Worm (Caenorhabditis elegans) whole organism, L4 larva: Measurements from ENCODE around the gene F32D8.14.

ENCODE experiments used
- R02D3.7 ChIP-seq: fragments of 150-350 bp; sonication (generic microtip); optimal IDR thresholded peaks from 3 replicates; lab custom pipeline; 2014; ENCODE audit warnings: missing biosample characterization, missing genetic modification characterization
- T26A8.4 ChIP-seq: fragments of 200-800 bp; sonication (Bioruptor generic); IDR thresholded peaks from 2 replicates; pipeline ENCODE4 v1.3.6; 2022; ENCODE audit warnings: missing genetic modification characterization, missing compliant biosample characterization
- Y105C5A.15 ChIP-seq: fragments of 200-800 bp; sonication (Bioruptor generic); IDR thresholded peaks from 2 replicates; pipeline ENCODE4 v1.3.6; 2022; ENCODE audit warnings: missing genetic modification characterization, missing compliant biosample characterization
- aha-1 ChIP-seq: fragments of 150-350 bp; peaks from one replicate; lab custom pipeline; 2014; ENCODE audit warnings: missing biosample characterization, missing genetic modification characterization
- ama-1 ChIP-seq: fragments of 150-350 bp; optimal IDR thresholded peaks from 2 replicates; lab custom pipeline; 2014; ENCODE audit warnings: inconsistent platforms, mixed read lengths
- ces-1 ChIP-seq: fragments of 150-350 bp; sonication (generic microtip); optimal IDR thresholded peaks from 4 replicates; lab custom pipeline; 2014; ENCODE audit warnings: missing biosample characterization, missing genetic modification reagents, missing genetic modification characterization
- cey-2 ChIP-seq: sonication (generic microtip); optimal IDR thresholded peaks from 3 replicates; lab custom pipeline; 2017; ENCODE audit warnings: missing genetic modification characterization, mild to moderate bottlenecking, missing compliant biosample characterization, antibody characterized with exemption, borderline replicate concordance; ENCODE audit not compliant: insufficient read depth
- ctbp-1 ChIP-seq: fragments of 200-800 bp; sonication (Bioruptor generic); IDR thresholded peaks from 2 replicates; pipeline ENCODE4 v1.3.6; 2022; ENCODE audit warnings: missing genetic modification reagents, missing genetic modification characterization, missing compliant biosample characterization
- daf-12 ChIP-seq: fragments of 150-350 bp; optimal IDR thresholded peaks from 2 replicates; lab custom pipeline; 2014; ENCODE audit warnings: missing biosample characterization, missing genetic modification reagents, missing genetic modification characterization
- daf-19 ChIP-seq: fragments of 200-800 bp; sonication (Bioruptor generic); conservative IDR thresholded peaks from 2 replicates; pipeline ENCODE4 v1.3.6; 2022; ENCODE audit warnings: missing genetic modification characterization, missing compliant biosample characterization
- dmd-6 ChIP-seq: fragments of 200-800 bp; sonication (Bioruptor generic); IDR thresholded peaks from 2 replicates; pipeline ENCODE4 v1.3.6; 2022; ENCODE audit warnings: missing genetic modification reagents, missing genetic modification characterization, missing compliant biosample characterization
- dpl-1 ChIP-seq: fragments of 150-350 bp; optimal IDR thresholded peaks from 2 replicates; lab custom pipeline; 2014; ENCODE audit warnings: missing biosample characterization, missing genetic modification reagents, missing genetic modification characterization
- duxl-1 ChIP-seq: sonication (generic microtip); optimal IDR thresholded peaks from 2 replicates; lab custom pipeline; 2016; ENCODE audit warnings: mild to moderate bottlenecking, missing genetic modification characterization, moderate library complexity, missing compliant biosample characterization; ENCODE audit not compliant: poor library complexity
- dve-1 ChIP-seq: sonication (generic microtip); optimal IDR thresholded peaks from 2 replicates; lab custom pipeline; 2017; ENCODE audit warnings: antibody characterized with exemption, mild to moderate bottlenecking, missing genetic modification characterization, missing compliant biosample characterization; ENCODE audit not compliant: insufficient read depth
- gei-8 ChIP-seq: fragments of 200-800 bp; sonication (Bioruptor generic); optimal IDR thresholded peaks from 2 replicates; lab custom pipeline; 2018; ENCODE audit warnings: mild to moderate bottlenecking, missing genetic modification characterization, missing compliant biosample characterization
- hlh-11 ChIP-seq: fragments of 200-800 bp; sonication (Bioruptor generic); optimal IDR thresholded peaks from 2 replicates; lab custom pipeline; 2018; ENCODE audit warnings: mild to moderate bottlenecking, missing genetic modification characterization, missing compliant biosample characterization
- hlh-30 ChIP-seq: sonication (generic microtip); optimal IDR thresholded peaks from 2 replicates; lab custom pipeline; 2017; ENCODE audit warnings: antibody characterized with exemption, mild to moderate bottlenecking, missing genetic modification characterization, missing compliant biosample characterization; ENCODE audit not compliant: insufficient read depth
- lin-1 ChIP-seq: fragments of 200-800 bp; sonication (Bioruptor generic); IDR thresholded peaks from 2 replicates; pipeline ENCODE4 v1.3.6; 2022; ENCODE audit warnings: missing genetic modification reagents, missing genetic modification characterization, missing compliant biosample characterization
- lin-39 ChIP-seq: fragments of 150-350 bp; optimal IDR thresholded peaks from 2 replicates; lab custom pipeline; 2014; ENCODE audit warnings: missing biosample characterization, missing genetic modification reagents, missing genetic modification characterization
- mdl-1 ChIP-seq, 2 experiments: fragments of 150-350 bp in 1 of 2; sonication (generic microtip) in 1 of 2; optimal IDR thresholded peaks; 2 replicates each; lab custom pipeline; 2014 to 2017; ENCODE audit warnings: missing biosample characterization in 2 of 2, missing genetic modification characterization in 2 of 2
- mxl-3 ChIP-seq: fragments of 200-800 bp; sonication (Bioruptor generic); optimal IDR thresholded peaks from 2 replicates; lab custom pipeline; 2018; ENCODE audit warnings: mild to moderate bottlenecking, missing genetic modification characterization, missing compliant biosample characterization
- nhr-111 ChIP-seq: fragments of 200-800 bp; sonication (Bioruptor generic); optimal IDR thresholded peaks from 2 replicates; lab custom pipeline; 2018; ENCODE audit warnings: mild to moderate bottlenecking, missing genetic modification characterization, missing compliant biosample characterization
- nhr-28 ChIP-seq: fragments of 150-350 bp; optimal IDR thresholded peaks from 2 replicates; lab custom pipeline; 2014; ENCODE audit warnings: missing biosample characterization, missing genetic modification characterization
- nhr-48 ChIP-seq: sonication (generic microtip); optimal IDR thresholded peaks from 2 replicates; lab custom pipeline; 2016; ENCODE audit warnings: mild to moderate bottlenecking, missing genetic modification characterization, missing compliant biosample characterization
- pha-4 ChIP-seq, 2 experiments: fragments of 150-350 bp in 1 of 2; fragments of 200-800 bp in 1 of 2; sonication (Bioruptor generic) in 1 of 2; IDR thresholded peaks in 1 of 2; optimal IDR thresholded peaks in 1 of 2; 2 replicates each; pipeline versions ENCODE4 v1.3.6 to Lab custom; 2014 to 2022; ENCODE audit warnings: missing genetic modification characterization in 2 of 2, missing genetic modification reagents in 2 of 2, missing biosample characterization in 1 of 2, missing compliant biosample characterization in 1 of 2
- rbr-2 ChIP-seq: sonication (generic microtip); optimal IDR thresholded peaks from 2 replicates; lab custom pipeline; 2016; ENCODE audit warnings: missing genotype, missing genetic modification characterization, missing compliant biosample characterization
- sdz-12 ChIP-seq: fragments of 200-800 bp; sonication (Bioruptor generic); optimal IDR thresholded peaks from 2 replicates; lab custom pipeline; 2018; ENCODE audit warnings: mild to moderate bottlenecking, missing genetic modification characterization, missing compliant biosample characterization
- skn-1 ChIP-seq: fragments of 150-350 bp; optimal IDR thresholded peaks from 2 replicates; lab custom pipeline; 2014; ENCODE audit warnings: missing biosample characterization, missing genetic modification characterization
- snpc-4 ChIP-seq: fragments of 150-350 bp; optimal IDR thresholded peaks from 2 replicates; lab custom pipeline; 2014; ENCODE audit warnings: missing biosample characterization, missing genetic modification characterization
- spr-3 ChIP-seq: fragments of 200-800 bp; sonication (Bioruptor generic); optimal IDR thresholded peaks from 2 replicates; lab custom pipeline; 2018; ENCODE audit warnings: mild to moderate bottlenecking, missing genetic modification characterization, missing compliant biosample characterization
- tag-97 ChIP-seq: fragments of 200-800 bp; sonication (Bioruptor generic); IDR thresholded peaks from 2 replicates; pipeline ENCODE4 v1.3.6; 2022; ENCODE audit warnings: missing genetic modification characterization, missing compliant biosample characterization
- unc-130 ChIP-seq: sonication (generic microtip); optimal IDR thresholded peaks from 2 replicates; lab custom pipeline; 2016; ENCODE audit warnings: missing genetic modification reagents, missing genetic modification characterization, missing compliant biosample characterization
- unc-39 ChIP-seq: sonication (generic microtip); optimal IDR thresholded peaks from 2 replicates; lab custom pipeline; 2017; ENCODE audit warnings: missing biosample characterization, missing genetic modification characterization
- unc-62 ChIP-seq, 3 experiments: fragments of 150-350 bp in 1 of 3; sonication (generic microtip); optimal IDR thresholded peaks in 2 of 3; peaks in 1 of 3; 1 replicate in 1 of 3; 2 replicates in 2 of 3; lab custom pipeline; 2014 to 2017; ENCODE audit warnings: missing biosample characterization in 3 of 3, missing genetic modification characterization in 3 of 3, missing genetic modification reagents in 3 of 3, missing genotype in 1 of 3

Gene F32D8.14

ce11 chrV:10887564-10887963, 7.0 kb downstream of the F32D8.14 start (continued):
- TF ChIP-seq dve-1 (peak; percentile 54), spr-3 (peak; percentile 17)

- peak; percentile 62 for TF ChIP-seq cey-2 (tag; lab: Kevin White, UChicago)
- TF ChIP-seq mdl-1 (tag; optimal IDR thresholded peaks at IDR 0.05; lab: Kevin White, UChicago): peak in 1 of 2 experiments; percentile 52
- no peak for TF ChIP-seq unc-130 (GFP tag; lab: Kevin White, UChicago)
- peak; percentile 76 for TF ChIP-seq mxl-3 (GFP tag; lab: Kevin White, UChicago)
- TF ChIP-seq hlh-30 (tag; lab: Kevin White, UChicago): peak; percentile 24
- no peak for TF ChIP-seq sdz-12 (GFP tag; lab: Kevin White, UChicago)
- peak; percentile 62 for TF ChIP-seq hlh-11 (tag; lab: Kevin White, UChicago)
- TF ChIP-seq aha-1: peak; percentile 89
- TF ChIP-seq skn-1 (tag; lab: Kevin White, UChicago): no peak
- TF ChIP-seq Y105C5A.15: no peak
- TF ChIP-seq nhr-28 (tag; lab: Kevin White, UChicago): peak; percentile 33
- TF ChIP-seq unc-62 (GFP tag; optimal IDR thresholded peaks at IDR 0.05 in 1 of 2; lab: Kevin White, UChicago): peak in 1 of 2 experiments; percentile 67
- no peak for TF ChIP-seq unc-62 (tag; optimal IDR thresholded peaks at IDR 0.05; lab: Kevin White, UChicago)
Measured at ce11 chrV:10886405-10886887, 8.1 kb downstream of the F32D8.14 start, which contains the start of gene F32D8.3. Gene F32D8.3 (plus strand): TSS chrV:10886837.

- TF ChIP-seq dmd-6 (GFP tag; lab: Robert Waterston, UW) (no peak), R02D3.7 (tag; lab: Kevin White, UChicago) (no peak), daf-12 (no peak), tag-97 (no peak), dpl-1 (GFP tag; lab: Kevin White, UChicago) (no peak), gei-8 (GFP tag; lab: Kevin White, UChicago) (no peak), snpc-4 (tag; lab: Kevin White, UChicago) (no peak), pha-4 (GFP tag; IDR thresholded peaks at IDR 0.05; lab: Robert Waterston, UW) (no peak), pha-4 (tag; optimal IDR thresholded peaks at IDR 0.05; lab: Kevin White, UChicago) (no peak), rbr-2 (tag; lab: Kevin White, UChicago) (no peak), T26A8.4 (GFP tag; lab: Robert Waterston, UW) (no peak), lin-39 (tag; lab: Kevin White, UChicago) (no peak), nhr-48 (tag; lab: Kevin White, UChicago) (no peak), duxl-1 (tag; lab: Kevin White, UChicago) (no peak), daf-19 (no peak), unc-39 (tag; lab: Kevin White, UChicago) (no peak), nhr-111 (GFP tag; lab: Kevin White, UChicago) (no peak), lin-1 (GFP tag; lab: Robert Waterston, UW) (no peak), ctbp-1 (GFP tag; lab: Robert Waterston, UW) (no peak), ama-1 (lab: Kevin White, UChicago) (no peak)
Measured at ce11 chrV:10883478-10883877, 11.1 kb downstream of the F32D8.14 start, which contains the start of gene F32D8.2. Gene F32D8.2 (plus strand): TSS chrV:10883778.

- TF ChIP-seq dpl-1 (GFP tag; lab: Kevin White, UChicago) (no peak), ces-1 (peak; percentile 49)
Measured at ce11 chrV:10880138-10880882, 14.3 kb downstream of the F32D8.14 start, which contains the start of gene F32D8.1. Gene F32D8.1 (plus strand): TSS chrV:10880832.
